Fruit fly (Drosophila melanogaster) whole organism, adult: Measurements from ENCODE around the gene Or85f.

Experiments
- CG11617 ChIP-seq: fragments of 200-800 bp; sonication (Bioruptor generic); optimal IDR thresholded peaks from 2 replicates; lab custom pipeline; 2017; ENCODE audit warnings: mild to moderate bottlenecking, missing biosample characterization, missing genetic modification reagents, missing genetic modification characterization
- CG12768 ChIP-seq: fragments of 200-800 bp; sonication (Bioruptor generic); optimal IDR thresholded peaks from 2 replicates; lab custom pipeline; 2017; ENCODE audit warnings: missing biosample characterization, missing genetic modification characterization, mild to moderate bottlenecking, moderate library complexity, missing genetic modification reagents
- CG14711 ChIP-seq: fragments of 200-800 bp; sonication (Bioruptor generic); optimal IDR thresholded peaks from 2 replicates; lab custom pipeline; 2018; ENCODE audit warnings: missing biosample characterization, mild to moderate bottlenecking, missing genetic modification characterization, moderate library complexity
- CG1620 ChIP-seq: fragments of 200-800 bp; sonication (Bioruptor generic); optimal IDR thresholded peaks from 2 replicates; lab custom pipeline; 2016; ENCODE audit warnings: missing biosample characterization, missing genetic modification characterization
- CG33017 ChIP-seq: fragments of 200-800 bp; sonication (Bioruptor generic); optimal IDR thresholded peaks from 2 replicates; lab custom pipeline; 2018; ENCODE audit warnings: missing biosample characterization, mild to moderate bottlenecking, missing genetic modification characterization, moderate library complexity
- CG5204 ChIP-seq: fragments of 200-800 bp; sonication (Bioruptor generic); optimal IDR thresholded peaks from 2 replicates; lab custom pipeline; 2016; ENCODE audit warnings: missing biosample characterization, missing genetic modification characterization
- CG7045 ChIP-seq: fragments of 200-800 bp; sonication (Bioruptor generic); optimal IDR thresholded peaks from 2 replicates; lab custom pipeline; 2017; ENCODE audit warnings: missing biosample characterization, mild to moderate bottlenecking, missing genetic modification characterization
- CG7101 ChIP-seq: fragments of 200-800 bp; sonication (Bioruptor generic); optimal IDR thresholded peaks from 2 replicates; lab custom pipeline; 2018; ENCODE audit warnings: missing biosample characterization, mild to moderate bottlenecking, missing genetic modification characterization, moderate library complexity
- Clk ChIP-seq: fragments of 200-800 bp; sonication (Bioruptor generic); optimal IDR thresholded peaks from 2 replicates; lab custom pipeline; 2017; ENCODE audit warnings: missing biosample characterization, missing genetic modification characterization
- Crg-1 ChIP-seq: fragments of 200-800 bp; sonication (Bioruptor generic); optimal IDR thresholded peaks from 2 replicates; lab custom pipeline; 2016; ENCODE audit warnings: missing biosample characterization, missing genetic modification characterization
- Hr96 ChIP-seq: fragments of 200-800 bp; sonication (Bioruptor generic); optimal IDR thresholded peaks from 2 replicates; lab custom pipeline; 2016; ENCODE audit warnings: missing biosample characterization, missing genetic modification characterization
- Mnt ChIP-seq: fragments of 200-800 bp; sonication (Bioruptor generic); optimal IDR thresholded peaks from 2 replicates; lab custom pipeline; 2016; ENCODE audit warnings: missing biosample characterization, mild to moderate bottlenecking, missing genetic modification characterization
- bab1 ChIP-seq: fragments of 200-800 bp; sonication (Bioruptor generic); optimal IDR thresholded peaks from 3 replicates; lab custom pipeline; 2019; ENCODE audit warnings: missing biosample characterization, mild to moderate bottlenecking, missing genetic modification characterization, moderate library complexity
- cic ChIP-seq: fragments of 200-800 bp; sonication (Bioruptor generic); optimal IDR thresholded peaks from 2 replicates; lab custom pipeline; 2017; ENCODE audit warnings: missing biosample characterization, mild to moderate bottlenecking, missing genetic modification characterization, moderate library complexity
- cnc ChIP-seq, 2 experiments: fragments of >200 bp; optimal IDR thresholded peaks; 2 replicates each; lab custom pipeline; 2017
- kay ChIP-seq: fragments of 200-800 bp; sonication (Bioruptor generic); peaks from one replicate; lab custom pipeline; 2016; ENCODE audit warnings: missing biosample characterization, missing genetic modification characterization, borderline replicate concordance
- ovo ChIP-seq: fragments of 200-800 bp; sonication (Bioruptor generic); optimal IDR thresholded peaks from 2 replicates; lab custom pipeline; 2016; ENCODE audit warnings: missing biosample characterization, missing genetic modification characterization
- pad ChIP-seq: fragments of 200-800 bp; sonication (Bioruptor generic); optimal IDR thresholded peaks from 3 replicates; lab custom pipeline; 2017; ENCODE audit warnings: missing biosample characterization, missing genetic modification characterization, mild to moderate bottlenecking, moderate library complexity, missing genetic modification reagents
- tj ChIP-seq: fragments of 200-800 bp; sonication (Bioruptor generic); optimal IDR thresholded peaks from 3 replicates; lab custom pipeline; 2017; ENCODE audit warnings: missing biosample characterization, mild to moderate bottlenecking, missing genetic modification characterization, moderate library complexity
- toe ChIP-seq: fragments of 200-800 bp; sonication (Bioruptor generic); optimal IDR thresholded peaks from 2 replicates; lab custom pipeline; 2016; ENCODE audit warnings: missing biosample characterization, missing genetic modification characterization

Or85f gene

dm6 chr3R:9397890-9398289 lies at the start of gene Or85f:
Gene Or85f, plus strand, starts transcription at chr3R:9398190.
- TF ChIP-seq kay (GFP tag; lab: Kevin White, UChicago) (no peak), toe (GFP tag; lab: Kevin White, UChicago) (no peak), pad (GFP tag; lab: Kevin White, UChicago) (no peak), CG12768 (no peak), Mnt (GFP tag; lab: Kevin White, UChicago) (no peak), CG1620 (GFP tag; lab: Kevin White, UChicago) (no peak), Clk (GFP tag; lab: Kevin White, UChicago) (no peak), Hr96 (GFP tag; lab: Kevin White, UChicago) (no peak), Crg-1 (GFP tag; lab: Kevin White, UChicago) (no peak), ovo (no peak), CG5204 (no peak), CG14711 (no peak), CG11617 (GFP tag; lab: Kevin White, UChicago) (no peak), bab1 (no peak), CG33017 (tag; lab: Kevin White, UChicago) (no peak), cnc (optimal IDR thresholded peaks at IDR 0.05; lab: Kevin White, UChicago) (no peak), CG7101 (tag; lab: Kevin White, UChicago) (no peak), tj (no peak)

- TF ChIP-seq cnc (optimal IDR thresholded peaks at IDR 0.05; lab: Kevin White, UChicago) (no peak), kay (GFP tag; lab: Kevin White, UChicago) (peak; percentile 37), tj (peak; percentile 27)
Observed at dm6 chr3R:9348379-9348721, 49.6 kb upstream of the Or85f start.

- TF ChIP-seq Hr96 (GFP tag; lab: Kevin White, UChicago) (no peak), kay (GFP tag; lab: Kevin White, UChicago) (peak; percentile 31)
Observed at dm6 chr3R:9349267-9349820, 48.6 kb upstream of the Or85f start.

dm6 chr3R:9350561-9351379 lies 47.2 kb upstream of the Or85f start:
- TF ChIP-seq ovo: no peak
- TF ChIP-seq Crg-1 (GFP tag; lab: Kevin White, UChicago): no peak
- TF ChIP-seq cnc (optimal IDR thresholded peaks at IDR 0.05; lab: Kevin White, UChicago): peak in 1 of 2 experiments; percentile 12

dm6 chr3R:9351415-9352379 lies 46.3 kb upstream of the Or85f start:
- TF ChIP-seq CG7045 (GFP tag; lab: Kevin White, UChicago): peak; percentile 14
- peak; percentile 10 for TF ChIP-seq CG5204
- peak; percentile 31 for TF ChIP-seq CG33017 (tag; lab: Kevin White, UChicago)
- peak; percentile 93 for TF ChIP-seq kay (GFP tag; lab: Kevin White, UChicago)
- TF ChIP-seq cic (GFP tag; lab: Kevin White, UChicago): peak; percentile 57
- peak; percentile 54 for TF ChIP-seq Mnt (GFP tag; lab: Kevin White, UChicago)
- peak; percentile 70 for TF ChIP-seq CG11617 (GFP tag; lab: Kevin White, UChicago)
- TF ChIP-seq cnc (optimal IDR thresholded peaks at IDR 0.05; lab: Kevin White, UChicago): peak in 1 of 2 experiments; percentile 51
- TF ChIP-seq CG12768: peak; percentile 57
- TF ChIP-seq Hr96 (GFP tag; lab: Kevin White, UChicago): no peak
- peak; percentile 20 for TF ChIP-seq Crg-1 (GFP tag; lab: Kevin White, UChicago)
- TF ChIP-seq pad (GFP tag; lab: Kevin White, UChicago): no peak
- peak; percentile 11 for TF ChIP-seq CG7101 (tag; lab: Kevin White, UChicago)
- peak; percentile 36 for TF ChIP-seq bab1
- TF ChIP-seq toe (GFP tag; lab: Kevin White, UChicago): no peak
- no peak for TF ChIP-seq ovo
- TF ChIP-seq tj: peak; percentile 50
- no peak for TF ChIP-seq CG1620 (GFP tag; lab: Kevin White, UChicago)
- TF ChIP-seq Clk (GFP tag; lab: Kevin White, UChicago): peak; percentile 11
- TF ChIP-seq CG14711: peak; percentile 55

dm6 chr3R:9352595-9353275 lies 45.3 kb upstream of the Or85f start:
- TF ChIP-seq CG11617 (GFP tag; lab: Kevin White, UChicago): no peak
- TF ChIP-seq Clk (GFP tag; lab: Kevin White, UChicago): no peak
- TF ChIP-seq toe (GFP tag; lab: Kevin White, UChicago): no peak
- TF ChIP-seq CG7045 (GFP tag; lab: Kevin White, UChicago): no peak
- TF ChIP-seq tj: peak; percentile 86
- no peak for TF ChIP-seq CG5204
- no peak for TF ChIP-seq CG14711
- no peak for TF ChIP-seq CG7101 (tag; lab: Kevin White, UChicago)
- no peak for TF ChIP-seq CG33017 (tag; lab: Kevin White, UChicago)
- peak; percentile 84 for TF ChIP-seq ovo
- TF ChIP-seq CG12768: peak; percentile 82
- TF ChIP-seq CG1620 (GFP tag; lab: Kevin White, UChicago): no peak
- peak; percentile 77 for TF ChIP-seq pad (GFP tag; lab: Kevin White, UChicago)
- TF ChIP-seq Mnt (GFP tag; lab: Kevin White, UChicago): no peak
- peak; percentile 87 for TF ChIP-seq kay (GFP tag; lab: Kevin White, UChicago)
- no peak for TF ChIP-seq bab1
- TF ChIP-seq Crg-1 (GFP tag; lab: Kevin White, UChicago): no peak
- peak; percentile 60 for TF ChIP-seq cic (GFP tag; lab: Kevin White, UChicago)
- TF ChIP-seq Hr96 (GFP tag; lab: Kevin White, UChicago): no peak
- TF ChIP-seq cnc (optimal IDR thresholded peaks at IDR 0.05; lab: Kevin White, UChicago): no peak
